Worm (Caenorhabditis elegans) whole organism, L4 larva: ENCODE measurements around the gene srh-195.
A peak's percentile ranks its signal among the peaks of the same experiment; 100 is the strongest.
"Not testable (repeated sequence)": the region's sequence is repeated elsewhere in the genome, so short reads cannot be mapped to it uniquely, and the experiment has no call there.

ENCODE experiments used
- F10B5.3 ChIP-seq: sonication (generic microtip); optimal IDR thresholded peaks from 2 replicates; lab custom pipeline; 2016; ENCODE audit warnings: mild to moderate bottlenecking, missing genetic modification characterization, missing compliant biosample characterization
- T26A8.4 ChIP-seq: fragments of 200-800 bp; sonication (Bioruptor generic); IDR thresholded peaks from 2 replicates; pipeline ENCODE4 v1.3.6; 2022; ENCODE audit warnings: missing genetic modification characterization, missing compliant biosample characterization
- aha-1 ChIP-seq: fragments of 150-350 bp; peaks from one replicate; lab custom pipeline; 2014; ENCODE audit warnings: missing biosample characterization, missing genetic modification characterization
- ceh-28 ChIP-seq: fragments of 150-350 bp; optimal IDR thresholded peaks from 2 replicates; lab custom pipeline; 2014; ENCODE audit warnings: missing biosample characterization, missing genetic modification reagents, missing genetic modification characterization
- ceh-44 ChIP-seq: fragments of 200-800 bp; sonication (Bioruptor generic); IDR thresholded peaks from 2 replicates; pipeline ENCODE4 v1.3.6; 2022; ENCODE audit warnings: missing genetic modification reagents, missing genetic modification characterization, missing compliant biosample characterization
- daf-8 ChIP-seq: fragments of 200-800 bp; sonication (Bioruptor generic); IDR thresholded peaks from 2 replicates; pipeline ENCODE4 v1.3.6; 2022; ENCODE audit warnings: missing genetic modification characterization, missing compliant biosample characterization
- dmd-8 ChIP-seq: fragments of 200-800 bp; sonication (Bioruptor generic); IDR thresholded peaks from 2 replicates; pipeline ENCODE4 v1.3.6; 2022; ENCODE audit warnings: missing genetic modification characterization, missing compliant biosample characterization
- duxl-1 ChIP-seq: sonication (generic microtip); optimal IDR thresholded peaks from 2 replicates; lab custom pipeline; 2016; ENCODE audit warnings: mild to moderate bottlenecking, missing genetic modification characterization, moderate library complexity, missing compliant biosample characterization; ENCODE audit not compliant: poor library complexity
- hlh-11 ChIP-seq: fragments of 200-800 bp; sonication (Bioruptor generic); optimal IDR thresholded peaks from 2 replicates; lab custom pipeline; 2018; ENCODE audit warnings: mild to moderate bottlenecking, missing genetic modification characterization, missing compliant biosample characterization
- jun-1 ChIP-seq: fragments of 150-350 bp; optimal IDR thresholded peaks from 2 replicates; lab custom pipeline; 2014; ENCODE audit warnings: missing biosample characterization, missing genetic modification reagents, missing genetic modification characterization
- lim-7 ChIP-seq: fragments of 200-800 bp; sonication (Bioruptor generic); IDR thresholded peaks from 2 replicates; pipeline ENCODE4 v1.3.6; 2022; ENCODE audit warnings: missing genetic modification characterization, missing compliant biosample characterization
- lin-1 ChIP-seq: fragments of 200-800 bp; sonication (Bioruptor generic); IDR thresholded peaks from 2 replicates; pipeline ENCODE4 v1.3.6; 2022; ENCODE audit warnings: missing genetic modification reagents, missing genetic modification characterization, missing compliant biosample characterization
- lin-38 ChIP-seq: fragments of 200-800 bp; sonication (Bioruptor generic); IDR thresholded peaks from 2 replicates; pipeline ENCODE4 v1.3.6; 2022; ENCODE audit warnings: missing genetic modification reagents, missing genetic modification characterization, missing compliant biosample characterization
- lsy-2 ChIP-seq, 2 experiments: fragments of 150-350 bp in 1 of 2; sonication (generic microtip) in 1 of 2; optimal IDR thresholded peaks; 2 replicates each; lab custom pipeline; 2014 to 2017; ENCODE audit warnings: missing biosample characterization in 2 of 2, missing genetic modification characterization in 2 of 2
- mdl-1 ChIP-seq, 2 experiments: fragments of 150-350 bp in 1 of 2; sonication (generic microtip) in 1 of 2; optimal IDR thresholded peaks; 2 replicates each; lab custom pipeline; 2014 to 2017; ENCODE audit warnings: missing biosample characterization in 2 of 2, missing genetic modification characterization in 2 of 2
- mep-1 ChIP-seq: fragments of 150-350 bp; sonication (generic microtip); optimal IDR thresholded peaks from 3 replicates; lab custom pipeline; 2014; ENCODE audit warnings: missing biosample characterization, missing genetic modification characterization
- nhr-10 ChIP-seq: fragments of 150-350 bp; optimal IDR thresholded peaks from 2 replicates; lab custom pipeline; 2014; ENCODE audit warnings: missing biosample characterization, missing genetic modification characterization
- nhr-25 ChIP-seq: sonication (generic microtip); optimal IDR thresholded peaks from 2 replicates; lab custom pipeline; 2017; ENCODE audit warnings: missing genetic modification characterization, mild to moderate bottlenecking, missing compliant biosample characterization, antibody characterized with exemption, moderate library complexity, borderline replicate concordance; ENCODE audit not compliant: insufficient read depth
- nhr-28 ChIP-seq: fragments of 150-350 bp; optimal IDR thresholded peaks from 2 replicates; lab custom pipeline; 2014; ENCODE audit warnings: missing biosample characterization, missing genetic modification characterization
- nhr-76 ChIP-seq: fragments of 150-350 bp; optimal IDR thresholded peaks from 2 replicates; lab custom pipeline; 2014; ENCODE audit warnings: missing biosample characterization, missing genetic modification characterization
- pha-4 ChIP-seq, 2 experiments: fragments of 150-350 bp in 1 of 2; fragments of 200-800 bp in 1 of 2; sonication (Bioruptor generic) in 1 of 2; IDR thresholded peaks in 1 of 2; optimal IDR thresholded peaks in 1 of 2; 2 replicates each; pipeline versions ENCODE4 v1.3.6 to Lab custom; 2014 to 2022; ENCODE audit warnings: missing genetic modification characterization in 2 of 2, missing genetic modification reagents in 2 of 2, missing biosample characterization in 1 of 2, missing compliant biosample characterization in 1 of 2
- pqm-1 ChIP-seq: sonication (generic microtip); optimal IDR thresholded peaks from 2 replicates; lab custom pipeline; 2017; ENCODE audit warnings: missing biosample characterization, missing genetic modification characterization
- set-16 ChIP-seq: fragments of 200-800 bp; sonication (Bioruptor generic); IDR thresholded peaks from 2 replicates; pipeline ENCODE4 v1.3.6; 2022; ENCODE audit warnings: missing genetic modification reagents, missing genetic modification characterization, missing compliant biosample characterization
- snpc-4 ChIP-seq: fragments of 150-350 bp; optimal IDR thresholded peaks from 2 replicates; lab custom pipeline; 2014; ENCODE audit warnings: missing biosample characterization, missing genetic modification characterization
- unc-130 ChIP-seq: sonication (generic microtip); optimal IDR thresholded peaks from 2 replicates; lab custom pipeline; 2016; ENCODE audit warnings: missing genetic modification reagents, missing genetic modification characterization, missing compliant biosample characterization
- unc-62 ChIP-seq, 3 experiments: fragments of 150-350 bp in 1 of 3; sonication (generic microtip); optimal IDR thresholded peaks in 2 of 3; peaks in 1 of 3; 1 replicate in 1 of 3; 2 replicates in 2 of 3; lab custom pipeline; 2014 to 2017; ENCODE audit warnings: missing biosample characterization in 3 of 3, missing genetic modification characterization in 3 of 3, missing genetic modification reagents in 3 of 3, missing genotype in 1 of 3
- zfp-2 ChIP-seq: sonication (generic microtip); optimal IDR thresholded peaks from 2 replicates; lab custom pipeline; 2016; ENCODE audit warnings: mild to moderate bottlenecking, missing genetic modification characterization, missing compliant biosample characterization

The srh-195 gene

DNA sequence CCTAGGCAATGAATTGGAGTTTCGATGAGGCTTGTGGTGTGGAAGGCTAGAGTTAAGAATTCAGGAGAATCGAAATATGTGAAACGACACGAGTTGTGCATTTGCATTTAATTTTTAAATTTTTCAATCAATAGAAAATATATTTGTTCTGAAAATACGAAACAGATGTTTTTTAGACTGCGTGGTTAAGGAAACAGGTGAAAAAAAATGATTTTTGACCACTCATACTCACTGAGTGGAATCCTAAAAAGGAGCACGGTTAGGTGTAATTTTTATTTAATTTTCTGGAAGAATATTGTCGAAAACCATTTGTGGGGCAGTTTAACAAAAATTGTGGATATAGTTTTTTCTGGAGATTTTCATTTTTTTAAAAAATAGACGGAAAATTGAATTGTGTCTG lies at the start of gene srh-195:
Gene srh-195, minus strand, starts transcription at position 101 of the 400 bp plus-strand sequence.
- TF ChIP-seq ceh-28 (tag; lab: Kevin White, UChicago): no peak
- TF ChIP-seq T26A8.4 (GFP tag; lab: Robert Waterston, UW): no peak
- TF ChIP-seq nhr-25 (tag; lab: Kevin White, UChicago): no peak
- TF ChIP-seq lin-38: no peak
- TF ChIP-seq set-16 (GFP tag; lab: Robert Waterston, UW): no peak
- TF ChIP-seq nhr-10: no peak
- TF ChIP-seq pha-4 (GFP tag; IDR thresholded peaks at IDR 0.05; lab: Robert Waterston, UW): no peak
- TF ChIP-seq pha-4 (tag; optimal IDR thresholded peaks at IDR 0.05; lab: Kevin White, UChicago): no peak
- no peak for TF ChIP-seq dmd-8
- TF ChIP-seq jun-1 (tag; lab: Kevin White, UChicago): no peak
- TF ChIP-seq hlh-11 (tag; lab: Kevin White, UChicago): no peak
- no peak for TF ChIP-seq nhr-76
- TF ChIP-seq lsy-2 (tag; optimal IDR thresholded peaks at IDR 0.05; lab: Kevin White, UChicago): no peak
- no peak for TF ChIP-seq ceh-44 (GFP tag; lab: Robert Waterston, UW)
- no peak for TF ChIP-seq duxl-1 (tag; lab: Kevin White, UChicago)
- no peak for TF ChIP-seq zfp-2 (tag; lab: Kevin White, UChicago)
- TF ChIP-seq lim-7 (GFP tag; lab: Robert Waterston, UW): no peak
- no peak for TF ChIP-seq lin-1
- TF ChIP-seq, all 104 proteins: peak for 0

DNA sequence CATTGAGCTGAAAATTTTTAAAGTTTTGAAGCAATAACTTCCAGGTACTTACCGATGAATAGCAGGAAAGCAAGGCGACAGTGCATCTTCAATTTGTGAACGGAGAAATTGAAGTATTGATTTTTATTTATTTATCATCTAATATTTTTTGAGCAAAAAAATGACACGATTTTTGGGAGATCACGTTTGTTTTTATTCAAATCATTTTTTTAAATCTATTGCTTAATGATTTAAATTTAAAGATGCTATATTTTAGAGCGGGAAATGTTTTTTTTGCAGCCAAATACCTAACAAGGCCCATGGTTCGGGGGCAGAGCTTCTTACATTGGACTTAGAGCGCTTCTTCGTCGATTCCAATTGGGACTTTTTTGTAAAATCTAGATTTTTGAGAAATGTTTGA lies 49.7 kb upstream of the srh-195 start, which contains the start of gene C33C12.4:
Gene C33C12.4, minus strand, starts transcription at position 101 of the 400 bp plus-strand sequence.
- no peak for TF ChIP-seq set-16 (GFP tag; lab: Robert Waterston, UW)

DNA sequence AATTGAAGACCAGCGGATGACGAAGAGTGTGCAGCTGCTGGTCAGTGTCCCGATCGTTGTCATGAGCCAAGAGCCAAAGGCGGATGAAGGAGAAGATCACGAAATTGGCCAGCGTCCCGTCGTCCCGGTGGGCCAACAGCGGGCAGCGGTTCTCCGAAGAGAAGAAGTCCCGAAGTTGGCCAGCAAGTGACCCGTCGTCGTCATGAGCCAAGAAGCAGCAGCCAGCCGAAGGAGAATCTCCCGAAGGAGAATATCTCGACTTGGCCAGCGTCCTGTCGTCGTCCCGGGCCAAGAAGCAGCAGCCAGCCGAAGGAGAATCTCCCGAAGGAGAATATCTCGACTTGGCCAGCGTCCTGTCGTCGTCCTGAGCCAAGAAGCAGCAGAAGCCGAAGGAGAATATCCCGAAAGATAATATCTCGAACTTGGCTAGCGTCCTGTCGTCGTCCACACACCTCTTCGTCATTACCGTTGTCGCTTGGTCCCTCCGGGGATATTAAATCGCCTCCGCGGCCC lies 46.7 kb upstream of the srh-195 start, which contains the start of gene C33C12.11:
Gene C33C12.11, minus strand, starts transcription at position 463 of the 513 bp plus-strand sequence.
- peak; percentile 87 for TF ChIP-seq set-16 (GFP tag; lab: Robert Waterston, UW)

DNA sequence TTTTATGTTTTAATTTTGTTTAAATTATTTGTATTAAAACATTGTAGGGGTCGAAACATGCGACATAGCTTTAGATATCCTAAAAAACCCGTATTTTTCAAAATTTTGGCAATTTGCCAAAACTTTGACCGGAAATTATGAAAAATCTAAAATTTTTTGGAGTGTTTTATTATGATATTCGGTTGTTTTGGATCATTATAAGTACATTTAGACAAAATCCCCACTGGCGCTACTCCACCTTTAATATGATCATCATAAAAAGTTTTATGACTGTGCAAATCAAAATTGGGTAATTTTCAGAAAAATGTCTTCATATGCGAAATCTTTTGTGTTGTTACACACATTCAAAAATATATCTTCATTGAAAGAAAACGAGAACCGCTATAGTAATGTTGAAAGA lies 37.0 kb upstream of the srh-195 start, which contains the start of gene math-18:
Gene math-18, plus strand, starts transcription at position 301 of the 400 bp plus-strand sequence.
- not testable (repeated sequence) for TF ChIP-seq mep-1; lsy-2 (tag; optimal IDR thresholded peaks at IDR 0.05; lab: Kevin White, UChicago); daf-8 (GFP tag; lab: Robert Waterston, UW)

DNA sequence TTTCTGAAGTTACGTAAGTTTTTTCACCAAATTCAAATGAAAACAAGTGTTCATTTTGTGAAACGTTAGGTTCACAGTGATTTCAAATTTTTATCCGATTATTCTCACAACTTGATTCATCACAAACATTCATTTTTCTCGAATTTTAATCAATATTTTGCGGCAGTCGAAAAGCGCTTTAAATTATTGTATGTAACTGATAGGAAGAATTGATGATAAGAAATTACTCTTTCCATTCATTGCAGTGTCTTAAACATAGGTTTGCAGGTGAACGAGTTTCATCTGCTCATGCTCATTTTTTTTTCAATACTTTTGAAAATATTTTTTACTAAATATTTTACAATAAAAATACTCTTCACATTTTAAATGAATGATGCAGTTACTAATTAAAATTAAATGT lies 35.8 kb upstream of the srh-195 start:
- TF ChIP-seq nhr-28 (tag; lab: Kevin White, UChicago): peak; percentile 14
- TF ChIP-seq F10B5.3 (tag; lab: Kevin White, UChicago): no peak
- no peak for TF ChIP-seq zfp-2 (tag; lab: Kevin White, UChicago)
- peak; percentile 51 for TF ChIP-seq pqm-1 (tag; lab: Kevin White, UChicago)

DNA sequence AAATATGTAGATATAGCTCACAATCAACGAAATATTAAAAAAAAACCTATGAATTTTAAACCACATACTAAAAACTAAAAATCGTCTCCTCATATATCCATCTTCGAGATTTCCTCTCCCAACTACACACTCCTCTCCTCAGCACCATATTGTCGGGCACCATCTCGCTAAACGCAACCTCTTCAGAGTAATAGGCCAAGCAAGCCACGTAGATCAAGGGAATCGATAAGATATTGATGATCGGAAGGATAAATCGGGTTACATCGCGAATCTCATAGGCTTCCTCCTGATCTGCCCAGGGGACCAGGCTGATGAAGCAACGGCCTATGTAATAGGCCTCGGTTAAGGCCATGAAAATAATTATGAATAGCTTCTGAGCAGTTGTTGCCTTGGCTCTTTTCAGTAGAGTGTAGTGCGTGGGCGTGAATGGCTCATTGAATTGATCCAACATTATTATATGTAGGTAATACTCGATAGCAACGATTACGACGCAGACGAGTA lies 33.8 kb upstream of the srh-195 start, which contains the start of the genes C40A11.7 and C40A11.8:
Gene C40A11.7, minus strand, starts transcription at position 101 of the 501 bp plus-strand sequence.
Gene C40A11.8, minus strand, starts transcription at position 451 of the 501 bp plus-strand sequence.
- TF ChIP-seq aha-1 (tag; lab: Kevin White, UChicago): peak; percentile 42
- TF ChIP-seq mdl-1 (tag; optimal IDR thresholded peaks at IDR 0.05; lab: Kevin White, UChicago): no peak

DNA sequence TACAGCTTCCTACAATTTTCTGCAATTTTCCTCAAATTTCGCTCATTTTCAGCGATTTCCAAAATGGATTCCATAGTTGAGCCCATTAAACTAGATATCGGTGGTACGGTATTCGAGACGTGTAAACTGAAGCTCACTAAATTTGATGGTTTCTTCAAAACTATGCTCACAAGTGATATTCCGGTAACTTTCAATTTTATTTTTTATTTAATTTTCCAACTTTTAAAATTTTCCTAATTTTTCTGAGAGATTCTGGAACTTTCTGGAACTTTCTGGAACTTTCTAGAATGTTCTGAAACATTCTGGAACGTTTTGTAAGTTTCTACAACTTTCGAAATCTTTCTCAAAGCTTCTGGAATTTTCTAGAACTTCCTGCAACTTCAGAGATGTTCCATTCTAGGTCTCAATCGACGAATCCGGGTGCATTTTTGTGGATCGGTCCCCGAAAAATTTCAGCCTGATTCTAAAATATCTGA lies 30.2 kb upstream of the srh-195 start, which contains the start of gene C40A11.2:
Gene C40A11.2, plus strand, starts transcription at position 51 of the 476 bp plus-strand sequence.
- TF ChIP-seq unc-62 (GFP tag; optimal IDR thresholded peaks at IDR 0.05 in 1 of 2; lab: Kevin White, UChicago) (peak in 1 of 2 experiments; percentile 52), unc-62 (tag; optimal IDR thresholded peaks at IDR 0.05; lab: Kevin White, UChicago) (no peak), unc-130 (GFP tag; lab: Kevin White, UChicago) (no peak), snpc-4 (tag; lab: Kevin White, UChicago) (no peak)
- TF ChIP-seq, all 104 proteins: peak for 1
